Worm (Caenorhabditis elegans) whole organism, dauer: Measurements from ENCODE around the gene B0563.10.
"Not testable (repeated sequence)": the region's sequence is repeated elsewhere in the genome, so short reads cannot be mapped to it uniquely, and the experiment has no call there.

Experiments
- unc-62 ChIP-seq: sonication (generic microtip); optimal IDR thresholded peaks from 2 replicates; lab custom pipeline; 2017; ENCODE audit warnings: missing biosample characterization, missing genetic modification reagents, missing genetic modification characterization

B0563.10 gene

DNA sequence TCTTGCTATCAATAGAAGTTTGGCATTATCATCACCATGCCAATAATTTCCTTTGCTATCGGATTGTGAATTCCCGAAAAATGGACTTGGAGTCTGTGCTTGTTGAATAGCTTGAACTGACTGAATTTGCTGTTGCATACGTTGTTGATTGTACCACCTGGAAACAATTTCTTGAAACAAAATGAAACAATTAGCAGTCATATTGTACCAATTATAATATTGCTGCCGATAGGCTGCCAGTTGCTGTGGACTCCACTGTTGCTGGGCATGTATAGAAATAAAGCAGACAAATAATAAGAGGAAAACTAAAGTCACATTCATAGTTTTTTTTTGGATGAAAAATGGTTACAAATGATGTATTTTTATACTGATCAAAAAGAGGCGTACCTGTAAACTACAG lies at the start of gene B0563.10:
TSS of gene B0563.10 (minus strand) at position 325 of the 400 bp plus-strand sequence.
- TF ChIP-seq unc-62 (GFP tag; lab: Kevin White, UChicago), result no peak

DNA sequence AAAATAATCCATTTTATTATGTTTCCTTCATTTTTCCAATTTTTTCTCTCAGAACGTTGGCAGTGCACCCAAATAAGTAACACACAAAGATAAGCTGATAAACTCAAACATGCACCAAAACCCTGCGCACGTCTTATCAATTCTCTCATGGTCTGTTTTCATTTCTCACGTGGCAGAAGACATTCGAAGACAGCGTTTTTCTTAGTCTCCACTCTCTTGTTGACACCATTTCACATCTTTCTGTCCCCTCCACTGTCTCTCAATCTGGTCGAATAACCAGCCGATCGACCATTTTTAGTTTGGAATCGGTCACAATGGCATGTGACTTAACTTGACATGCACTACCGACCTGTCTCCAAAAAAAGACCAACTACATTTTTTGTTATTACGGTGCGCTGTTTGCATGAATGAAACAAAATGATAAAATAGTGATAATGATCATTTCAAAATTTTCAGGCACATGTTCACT lies 46.9 kb upstream of the B0563.10 start, which contains the start of gene C35B8.3:
TSS of gene C35B8.3 (plus strand) at position 51 of the 469 bp plus-strand sequence.
- TF ChIP-seq unc-62 (GFP tag; lab: Kevin White, UChicago), result no peak

- no peak for TF ChIP-seq unc-62 (GFP tag; lab: Kevin White, UChicago)
Measured at ce11 chrX:9212675-9213074, 45.6 kb upstream of the B0563.10 start.

DNA sequence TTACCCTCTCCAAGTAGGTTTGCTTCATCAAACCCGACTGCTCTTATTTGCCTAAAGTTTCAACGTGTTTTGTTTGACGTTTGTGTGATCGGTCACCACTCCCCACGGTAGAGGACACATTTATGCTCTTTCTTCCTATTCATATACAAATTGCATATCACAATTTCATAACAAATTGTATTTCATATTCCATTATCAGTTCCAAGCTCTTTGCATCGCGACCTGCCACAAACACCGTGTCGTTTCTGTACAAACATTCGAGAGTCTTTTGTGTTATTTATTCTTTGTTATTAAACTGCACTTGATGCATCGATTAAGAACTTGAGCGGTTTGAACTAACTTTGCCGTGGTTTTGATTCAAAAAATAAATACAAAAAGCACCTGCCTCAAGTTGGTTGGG lies 43.0 kb upstream of the B0563.10 start:
- no peak for TF ChIP-seq unc-62 (GFP tag; lab: Kevin White, UChicago)

DNA sequence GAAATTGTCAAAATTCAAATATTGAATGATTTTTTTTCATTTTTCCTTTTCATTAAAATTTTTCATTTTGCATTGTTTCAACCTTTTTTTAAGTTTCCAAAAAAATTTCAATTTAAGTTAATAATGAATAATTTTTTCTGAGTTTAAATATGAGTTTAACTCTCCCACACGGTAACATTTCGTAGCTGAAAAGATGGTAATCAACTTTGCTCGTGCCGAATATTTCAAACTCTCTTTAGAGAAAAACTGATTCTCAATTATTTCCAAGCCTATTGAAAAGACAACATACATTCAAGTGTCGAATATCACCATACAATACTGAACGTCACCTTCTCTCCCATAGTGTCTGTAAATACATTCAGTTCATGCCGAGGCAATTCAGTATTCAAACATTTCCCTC lies 41.9 kb upstream of the B0563.10 start:
- no peak for TF ChIP-seq unc-62 (GFP tag; lab: Kevin White, UChicago)

DNA sequence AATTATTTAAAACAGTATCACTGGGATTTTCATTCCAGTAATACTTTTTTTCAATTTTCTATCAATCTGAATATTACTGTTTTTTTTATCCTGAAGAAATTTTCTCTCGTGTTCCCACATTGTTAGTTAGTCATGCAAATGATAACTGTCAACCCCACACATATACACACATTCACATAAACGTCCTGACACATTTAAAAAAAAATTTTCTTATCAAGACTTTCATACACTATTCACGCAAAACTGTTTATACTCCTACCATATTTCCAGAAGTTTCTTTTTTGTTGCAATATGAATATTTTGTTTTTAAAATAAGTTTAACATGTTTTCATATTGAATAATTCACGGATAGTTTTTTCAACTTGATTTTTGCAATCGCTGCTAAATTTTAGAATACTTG lies 41.4 kb upstream of the B0563.10 start:
- no peak for TF ChIP-seq unc-62 (GFP tag; lab: Kevin White, UChicago)

DNA sequence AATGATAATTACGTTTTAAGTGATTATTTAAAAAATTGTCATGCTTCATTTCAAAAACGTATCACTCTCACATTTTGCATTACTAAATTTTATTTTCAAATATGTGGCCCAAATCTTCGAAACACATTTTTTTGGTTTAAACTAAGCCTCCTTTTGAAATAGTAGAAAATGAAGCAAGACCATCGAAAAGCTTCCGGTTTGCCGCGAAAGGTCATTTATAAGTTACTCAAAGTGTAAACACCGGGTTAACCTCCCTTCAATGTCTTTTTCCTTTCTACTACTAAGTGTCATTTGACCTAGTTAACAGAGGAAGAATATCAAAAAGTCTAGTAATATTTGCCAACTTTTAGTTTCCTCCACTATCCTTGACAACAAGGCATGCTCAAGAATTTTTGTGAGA lies 39.7 kb upstream of the B0563.10 start:
- no peak for TF ChIP-seq unc-62 (GFP tag; lab: Kevin White, UChicago)

- TF ChIP-seq unc-62 (GFP tag; lab: Kevin White, UChicago), result no peak
Measured at ce11 chrX:9204986-9205385, 37.9 kb upstream of the B0563.10 start.

DNA sequence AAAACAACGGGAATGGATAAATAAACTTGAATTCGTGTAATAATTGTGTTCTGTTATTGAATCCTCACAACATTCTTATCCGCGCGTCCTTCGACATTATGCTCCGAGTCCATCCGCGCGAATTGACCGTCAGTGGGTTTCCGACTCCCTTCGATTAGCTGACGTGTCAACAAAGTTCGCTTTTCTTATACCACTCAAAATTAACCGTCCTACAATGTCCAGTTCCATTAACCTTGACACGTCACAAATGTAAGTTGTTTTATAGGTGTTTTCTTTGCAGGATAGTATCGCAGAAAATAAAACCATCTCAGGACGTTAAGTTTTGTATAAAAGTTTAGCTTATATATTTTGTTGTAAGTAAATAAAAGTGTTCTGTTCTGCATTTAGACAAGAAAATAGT lies 36.4 kb upstream of the B0563.10 start, which contains the start of gene crb-3:
TSS of gene crb-3 (plus strand) at position 301 of the 400 bp plus-strand sequence.
- TF ChIP-seq unc-62 (GFP tag; lab: Kevin White, UChicago), result not testable (repeated sequence)

ce11 chrX:9195375-9196098 lies 28.5 kb upstream of the B0563.10 start:
- no peak for TF ChIP-seq unc-62 (GFP tag; lab: Kevin White, UChicago)

- no peak for TF ChIP-seq unc-62 (GFP tag; lab: Kevin White, UChicago)
Measured at ce11 chrX:9194081-9194480, 27.0 kb upstream of the B0563.10 start.

ce11 chrX:9191795-9192494 lies 24.9 kb upstream of the B0563.10 start, which contains the start of gene Y81B9A.1:
Gene Y81B9A.1, plus strand, starts transcription at chrX:9192444.
- TF ChIP-seq unc-62 (GFP tag; lab: Kevin White, UChicago), result no peak

DNA sequence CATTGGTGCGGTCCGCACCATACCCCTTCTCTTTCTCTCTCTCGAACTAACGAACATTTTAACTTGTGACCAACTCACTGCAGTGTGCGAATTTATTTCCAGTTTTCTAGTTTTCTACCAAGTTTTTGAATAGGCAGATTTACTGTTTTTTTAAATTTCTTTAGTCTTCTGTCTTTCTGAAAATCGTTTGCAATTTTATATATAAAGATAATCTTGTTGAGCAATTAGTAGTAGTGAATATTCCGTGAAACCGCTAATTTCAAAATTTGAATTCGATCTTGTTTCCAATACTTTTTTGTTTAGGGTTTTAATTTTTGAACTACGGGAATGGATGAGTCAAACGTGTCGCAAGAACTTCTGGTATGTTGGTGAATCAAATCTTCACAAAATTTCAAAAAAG lies 16.8 kb upstream of the B0563.10 start, which contains the start of gene Y81B9A.2:
TSS of gene Y81B9A.2 (plus strand) at position 301 of the 400 bp plus-strand sequence.
- no peak for TF ChIP-seq unc-62 (GFP tag; lab: Kevin White, UChicago)

DNA sequence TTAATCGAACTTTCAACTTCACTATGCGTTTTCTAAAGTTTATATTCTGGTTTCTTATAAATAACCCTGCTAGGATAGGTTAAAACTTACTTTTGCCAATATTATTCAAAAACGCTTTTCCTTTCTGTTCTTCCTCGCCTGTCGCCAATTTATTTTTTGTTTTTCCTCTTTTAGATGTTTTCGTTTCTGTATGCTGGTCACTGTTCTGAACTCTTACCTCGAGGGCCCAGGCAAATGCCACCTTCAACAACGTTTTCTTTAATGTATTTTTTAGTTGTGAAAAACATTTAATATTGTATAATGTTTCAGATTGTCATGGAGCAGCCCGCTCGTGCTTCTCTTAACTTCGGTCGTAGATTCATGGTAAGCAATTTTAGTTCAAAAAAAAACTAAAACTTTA lies 15.1 kb upstream of the B0563.10 start, which contains the start of gene Y81B9A.3:
TSS of gene Y81B9A.3 (plus strand) at position 301 of the 400 bp plus-strand sequence.
- no peak for TF ChIP-seq unc-62 (GFP tag; lab: Kevin White, UChicago)

ce11 chrX:9180823-9181222 lies 13.8 kb upstream of the B0563.10 start, which contains the start of gene Y81B9A.4:
Gene Y81B9A.4, minus strand, starts transcription at chrX:9180923.
- no peak for TF ChIP-seq unc-62 (GFP tag; lab: Kevin White, UChicago)

DNA sequence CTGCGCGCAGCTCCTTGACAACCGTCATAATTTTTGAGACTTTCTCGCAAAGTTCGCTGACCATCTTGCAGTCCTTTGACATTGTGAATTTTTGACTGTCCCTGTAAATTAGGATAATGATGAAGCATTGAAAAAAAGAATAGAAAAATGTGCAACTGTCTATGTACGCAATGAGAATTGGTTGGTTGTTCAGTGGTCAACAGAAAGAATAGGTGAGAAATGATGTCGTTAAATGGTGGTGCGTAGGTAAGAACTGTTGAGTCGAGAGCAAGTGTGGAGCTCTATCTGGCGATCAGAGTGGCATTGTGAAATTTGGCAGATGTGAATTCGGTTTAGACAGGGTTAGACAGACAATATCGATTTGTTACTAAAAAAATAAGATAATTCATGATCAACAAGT lies 7.4 kb upstream of the B0563.10 start, which contains the start of gene B0563.8:
TSS of gene B0563.8 (minus strand) at position 101 of the 400 bp plus-strand sequence.
- no peak for TF ChIP-seq unc-62 (GFP tag; lab: Kevin White, UChicago)
